Worm (Caenorhabditis elegans): ENCODE data around the gene ZK813.2.

DNA sequence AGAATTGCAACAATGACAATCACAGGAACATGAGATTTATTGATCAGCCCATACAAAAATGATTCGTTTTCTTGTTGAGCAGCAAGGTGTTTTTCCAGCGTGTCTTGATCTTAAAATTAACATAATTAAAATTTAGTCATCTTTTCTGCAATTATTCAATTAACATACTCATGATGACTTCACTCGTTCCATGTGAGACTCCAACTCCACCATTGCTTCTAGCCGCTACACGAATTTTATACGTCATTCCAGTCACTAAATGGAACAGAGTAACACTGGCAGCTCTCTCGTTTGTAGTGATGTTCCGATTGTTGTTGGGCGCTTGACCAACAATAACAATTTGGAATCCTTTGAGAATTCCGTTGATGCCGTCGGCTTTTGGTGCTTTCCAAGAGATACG, 10.2 kb downstream of the ZK813.2 start:
- TF ChIP-seq unc-62 (GFP tag; optimal IDR thresholded peaks at IDR 0.05): no peak
- TF ChIP-seq nhr-2 (tag; optimal IDR thresholded peaks at IDR 0.05): no peak
- TF ChIP-seq nhr-28 (tag; optimal IDR thresholded peaks at IDR 0.05): no peak
- no peak for TF ChIP-seq unc-39 (tag; optimal IDR thresholded peaks at IDR 0.05)
- no peak for TF ChIP-seq pha-4 (tag; optimal IDR thresholded peaks at IDR 0.05)
- no peak for TF ChIP-seq mls-2 (tag; optimal IDR thresholded peaks at IDR 0.05)
- TF ChIP-seq blmp-1 (tag; optimal IDR thresholded peaks at IDR 0.05): no peak
- TF ChIP-seq sptf-1 (tag; optimal IDR thresholded peaks at IDR 0.05): no peak
- no peak for TF ChIP-seq lin-13 (tag; optimal IDR thresholded peaks at IDR 0.05)
- TF ChIP-seq ztf-11 (tag; optimal IDR thresholded peaks at IDR 0.05): no peak
- TF ChIP-seq nhr-76 (tag; optimal IDR thresholded peaks at IDR 0.05): no peak
- TF ChIP-seq mab-5 (tag; optimal IDR thresholded peaks at IDR 0.05): no peak
- TF ChIP-seq lsy-2 (tag; optimal IDR thresholded peaks at IDR 0.05): no peak
- TF ChIP-seq bed-3 (GFP tag; optimal IDR thresholded peaks at IDR 0.05): no peak
